Fruit fly (Drosophila melanogaster): ENCODE data around the gene unc-13-4A.

The unc-13-4A gene

DNA sequence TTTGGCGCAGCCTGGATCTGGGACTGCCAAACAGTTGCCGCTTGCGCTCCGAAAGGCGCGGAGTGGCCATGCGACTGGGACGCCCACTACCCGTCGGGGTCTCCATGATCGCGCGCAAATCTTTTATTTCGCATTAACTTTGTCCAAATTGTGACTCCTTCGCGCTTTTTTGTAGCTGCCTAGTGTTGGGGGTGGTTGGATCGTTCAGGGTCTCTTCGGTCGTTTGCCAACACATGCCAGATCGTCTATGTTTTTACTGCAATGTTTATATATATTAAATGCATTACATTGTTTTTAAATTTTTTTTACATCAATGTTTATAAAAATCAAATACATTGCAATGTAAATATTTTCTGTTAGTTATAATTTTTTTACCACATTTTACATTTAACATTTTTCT, 26.1 kb upstream of the unc-13-4A start (continued):
- TF ChIP-seq sd (tag; optimal IDR thresholded peaks at IDR 0.05) (no peak), CG15011 (GFP tag; optimal IDR thresholded peaks at IDR 0.05) (no peak), CG13287 (GFP tag; IDR thresholded peaks at IDR 0.05; ENCODE audit: partially characterized antibody) (peak; percentile 11; the same call in 1 of the 2 replicates), Dip2 (GFP tag; IDR thresholded peaks at IDR 0.05) (no peak), CG13123 (GFP tag; optimal IDR thresholded peaks at IDR 0.05) (no peak), CG4424 (GFP tag; optimal IDR thresholded peaks at IDR 0.05) (no peak), Ets97D (GFP tag; optimal IDR thresholded peaks at IDR 0.05) (no peak), kni (GFP tag; optimal IDR thresholded peaks at IDR 0.05) (no peak), CG16779 (GFP tag; IDR thresholded peaks at IDR 0.05) (no peak), wek (GFP tag; optimal IDR thresholded peaks at IDR 0.05) (no peak), CG13775 (GFP tag; optimal IDR thresholded peaks at IDR 0.05) (no peak), CG7372 (GFP tag; IDR thresholded peaks at IDR 0.05) (no peak), amos (GFP tag; IDR thresholded peaks at IDR 0.05; ENCODE audit: partially characterized antibody) (no peak; the same call in 1 of the 2 replicates), zfh1 (GFP tag; IDR thresholded peaks at IDR 0.05) (0 out of 3 replicates have a peak, but pooled peaks have one; percentile 39), Blimp-1 (GFP tag; optimal IDR thresholded peaks at IDR 0.05) (no peak), stwl (tag; optimal IDR thresholded peaks at IDR 0.05) (peak; percentile 36)

DNA sequence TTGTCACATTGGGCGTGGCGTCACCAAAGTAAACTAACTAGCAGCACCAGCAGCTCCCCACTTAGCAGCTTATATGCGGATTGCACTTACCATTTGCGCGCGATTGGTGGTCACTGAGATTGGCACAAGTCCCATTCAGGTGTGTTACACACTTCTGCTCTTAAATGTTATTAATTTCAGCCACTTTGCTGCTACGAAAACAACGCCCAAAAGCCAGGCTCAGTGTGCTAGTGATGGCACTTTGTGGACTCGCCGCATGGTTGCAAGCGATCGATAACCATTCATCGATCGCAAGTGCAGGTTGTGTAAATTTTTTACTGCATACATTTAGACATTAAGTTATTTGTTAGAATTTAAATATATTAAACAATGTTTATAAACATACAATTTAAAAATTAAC, 22.3 kb upstream of the unc-13-4A start, which contains the start of the genes wrm1 and wrm2:
Gene wrm1 (minus strand): TSS at position 237 of the 400 bp plus-strand sequence.
Gene wrm2 (minus strand): TSS at position 237 of the 400 bp plus-strand sequence.
- TF ChIP-seq dati (GFP tag; IDR thresholded peaks at IDR 0.05) = no peak
- TF ChIP-seq Aef1 (GFP tag; IDR thresholded peaks at IDR 0.05) = no peak
- TF ChIP-seq CG30403 (GFP tag; optimal IDR thresholded peaks at IDR 0.05) = no peak
- TF ChIP-seq nom (GFP tag; optimal IDR thresholded peaks at IDR 0.05) = peak; percentile 28
- peak; percentile 25 for TF ChIP-seq CG9797 (GFP tag; optimal IDR thresholded peaks at IDR 0.05)
- TF ChIP-seq sna (GFP tag; IDR thresholded peaks at IDR 0.05; ENCODE audit: partially characterized antibody) = no peak; the same call in 1 of the 2 replicates
- no peak for TF ChIP-seq CG12236 (GFP tag; optimal IDR thresholded peaks at IDR 0.05)
- TF ChIP-seq HLH4C (GFP tag; IDR thresholded peaks at IDR 0.05; ENCODE audit: partially characterized antibody) = peak; percentile 53; the same call in 2 of the 3 replicates
- TF ChIP-seq tap (tag; optimal IDR thresholded peaks at IDR 0.05) = no peak
- TF ChIP-seq CG12155 (GFP tag; optimal IDR thresholded peaks at IDR 0.05) = peak; percentile 44
- TF ChIP-seq Ets97D (GFP tag; optimal IDR thresholded peaks at IDR 0.05) = peak; percentile 56
- TF ChIP-seq Dp (GFP tag; optimal IDR thresholded peaks at IDR 0.05) = peak; percentile 34
- TF ChIP-seq tna (GFP tag; IDR thresholded peaks at IDR 0.05; ENCODE audit: partially characterized antibody) = peak; percentile 67
- no peak for TF ChIP-seq CG7786 (GFP tag; optimal IDR thresholded peaks at IDR 0.05)
- no peak for TF ChIP-seq Sry-β (GFP tag; optimal IDR thresholded peaks at IDR 0.05)
- peak; percentile 7 for TF ChIP-seq CG17186 (GFP tag; optimal IDR thresholded peaks at IDR 0.05)
- TF ChIP-seq HmgZ (tag; optimal IDR thresholded peaks at IDR 0.05) = no peak
- TF ChIP-seq D19B (GFP tag; optimal IDR thresholded peaks at IDR 0.05) = no peak
- TF ChIP-seq pzg (GFP tag; optimal IDR thresholded peaks at IDR 0.05) = peak; percentile 59
- no peak for TF ChIP-seq CG8478 (optimal IDR thresholded peaks at IDR 0.05)
- 0 out of 2 replicates have a peak, but pooled peaks have one; percentile 26 for TF ChIP-seq vvl (GFP tag; IDR thresholded peaks at IDR 0.05)
- TF ChIP-seq hkb (optimal IDR thresholded peaks at IDR 0.05) = no peak
- TF ChIP-seq hkb (GFP tag; IDR thresholded peaks at IDR 0.05) = no peak
- TF ChIP-seq CG14441 (GFP tag; IDR thresholded peaks at IDR 0.05) = no peak
- TF ChIP-seq CG18599 (GFP tag; optimal IDR thresholded peaks at IDR 0.05) = no peak
- TF ChIP-seq unpg (GFP tag; optimal IDR thresholded peaks at IDR 0.05) = no peak
- no peak for TF ChIP-seq fd64A (GFP tag; optimal IDR thresholded peaks at IDR 0.05)
- peak; percentile 66 for TF ChIP-seq CG8924 (tag; optimal IDR thresholded peaks at IDR 0.05)
- TF ChIP-seq Max (GFP tag; optimal IDR thresholded peaks at IDR 0.05) = peak; percentile 31
- peak; percentile 48; the same call in 1 of the 2 replicates for TF ChIP-seq E2f2 (GFP tag; IDR thresholded peaks at IDR 0.05)
- no peak for TF ChIP-seq Bdp1 (GFP tag; optimal IDR thresholded peaks at IDR 0.05)
- TF ChIP-seq Opbp (GFP tag; IDR thresholded peaks at IDR 0.05; ENCODE audit: partially characterized antibody) = peak; percentile 63; the same call in 2 of the 3 replicates
- peak; percentile 14 for TF ChIP-seq CG4424 (GFP tag; optimal IDR thresholded peaks at IDR 0.05)
- no peak for TF ChIP-seq h (optimal IDR thresholded peaks at IDR 0.05)
- peak; percentile 61 for TF ChIP-seq Scr (GFP tag; IDR thresholded peaks at IDR 0.05; ENCODE audit: partially characterized antibody)
- TF ChIP-seq Fer1 (GFP tag; optimal IDR thresholded peaks at IDR 0.05) = peak; percentile 11
